Fruit fly (Drosophila melanogaster) whole organism, wandering third instar larva: ENCODE measurements around the gene CG7841.

ENCODE experiments used
- Abd-B ChIP-seq: fragments of >200 bp; optimal IDR thresholded peaks from 2 replicates; lab custom pipeline; 2017; ENCODE audit warnings: missing biosample characterization, missing genetic modification characterization
- CG32264 ChIP-seq: fragments of 200-800 bp; sonication (Bioruptor generic); optimal IDR thresholded peaks from 2 replicates; lab custom pipeline; 2016; ENCODE audit warnings: missing biosample characterization, missing genetic modification characterization
- CG9705 ChIP-seq: fragments of 200-800 bp; sonication (Bioruptor generic); optimal IDR thresholded peaks from 2 replicates; lab custom pipeline; 2018; ENCODE audit warnings: missing biosample characterization, mild to moderate bottlenecking, missing genetic modification characterization
- CrebA ChIP-seq: fragments of 200-800 bp; sonication (Bioruptor generic); optimal IDR thresholded peaks from 2 replicates; lab custom pipeline; 2016; ENCODE audit warnings: missing biosample characterization, mild to moderate bottlenecking, missing genetic modification characterization, borderline replicate concordance
- Dfd ChIP-seq: fragments of >200 bp; optimal IDR thresholded peaks from 2 replicates; lab custom pipeline; 2017; ENCODE audit warnings: missing biosample characterization, missing genetic modification characterization
- GATAd ChIP-seq: sonication (Bioruptor generic); optimal IDR thresholded peaks from 2 replicates; lab custom pipeline; 2016; ENCODE audit warnings: missing biosample characterization, missing genetic modification characterization
- HLH106 ChIP-seq: fragments of 200-800 bp; optimal IDR thresholded peaks from 3 replicates; lab custom pipeline; 2019; ENCODE audit warnings: missing biosample characterization, mild to moderate bottlenecking, missing genetic modification characterization, moderate library complexity
- Hnf4 ChIP-seq: fragments of 200-800 bp; sonication (Bioruptor generic); optimal IDR thresholded peaks from 2 replicates; lab custom pipeline; 2016; ENCODE audit warnings: missing biosample characterization, mild to moderate bottlenecking, missing genetic modification characterization
- Hr78 ChIP-seq: fragments of >200 bp; optimal IDR thresholded peaks from 2 replicates; lab custom pipeline; 2017; ENCODE audit warnings: missing biosample characterization, missing genetic modification characterization
- Hr83 ChIP-seq: fragments of 200-300 bp; sonication (Bioruptor generic); optimal IDR thresholded peaks from 2 replicates; lab custom pipeline; 2016; ENCODE audit warnings: missing biosample characterization, mild to moderate bottlenecking, missing genetic modification characterization, moderate library complexity; ENCODE audit not compliant: poor library complexity, severe bottlenecking
- Myc ChIP-seq: fragments of >200 bp; optimal IDR thresholded peaks from 2 replicates; lab custom pipeline; 2017
- N ChIP-seq: fragments of >200 bp; optimal IDR thresholded peaks from 2 replicates; lab custom pipeline; 2018; ENCODE audit warnings: missing biosample characterization, missing external identifiers, missing genetic modification characterization
- OdsH ChIP-seq: fragments of 200-800 bp; sonication (Bioruptor generic); optimal IDR thresholded peaks from 2 replicates; lab custom pipeline; 2016; ENCODE audit warnings: missing biosample characterization, mild to moderate bottlenecking, missing genetic modification characterization
- Rel ChIP-seq, 2 experiments: fragments of 200-800 bp; sonication (Bioruptor generic) in 1 of 2; optimal IDR thresholded peaks; 2 replicates in 1 of 2; 3 replicates in 1 of 2; lab custom pipeline; 2016 to 2019; ENCODE audit warnings: mild to moderate bottlenecking in 2 of 2, missing biosample characterization in 2 of 2, missing genetic modification characterization in 2 of 2, moderate library complexity in 1 of 2
- Sp1 ChIP-seq: fragments of 200-800 bp; sonication (Bioruptor generic); optimal IDR thresholded peaks from 3 replicates; lab custom pipeline; 2019; ENCODE audit warnings: missing biosample characterization, mild to moderate bottlenecking, missing genetic modification characterization, moderate library complexity
- Vsx2 ChIP-seq: fragments of 200-300, 225-300 bp; sonication (Bioruptor generic); optimal IDR thresholded peaks from 2 replicates; lab custom pipeline; 2018; ENCODE audit warnings: missing biosample characterization, missing genetic modification characterization; ENCODE audit not compliant: partially characterized antibody
- br ChIP-seq: fragments of 200-800 bp; sonication (Bioruptor generic); optimal IDR thresholded peaks from 2 replicates; lab custom pipeline; 2016; ENCODE audit warnings: missing biosample characterization, missing genetic modification characterization
- brk ChIP-seq: fragments of 200-800 bp; sonication (Bioruptor generic); optimal IDR thresholded peaks from 2 replicates; lab custom pipeline; 2016; ENCODE audit warnings: missing biosample characterization, mild to moderate bottlenecking, missing genetic modification characterization
- dl ChIP-seq, 2 experiments: fragments of 175-275, 200-275 bp in 1 of 2; fragments of 200-275 bp in 1 of 2; sonication (Bioruptor generic); optimal IDR thresholded peaks; lab custom pipeline; 2018; ENCODE audit warnings: mild to moderate bottlenecking in 2 of 2, missing biosample characterization in 2 of 2, missing genetic modification characterization in 2 of 2, moderate library complexity in 2 of 2; ENCODE audit not compliant: partially characterized antibody in 2 of 2, insufficient read depth in 1 of 2
- dmrt93B ChIP-seq: fragments of 200-800 bp; sonication (Bioruptor generic); optimal IDR thresholded peaks from 2 replicates; lab custom pipeline; 2018; ENCODE audit warnings: missing biosample characterization, mild to moderate bottlenecking, missing genetic modification characterization
- dsf ChIP-seq: sonication (Bioruptor generic); optimal IDR thresholded peaks from 2 replicates; lab custom pipeline; 2016; ENCODE audit warnings: missing biosample characterization, missing genetic modification characterization, borderline replicate concordance
- ey ChIP-seq: fragments of 200-800 bp; sonication (Bioruptor generic); optimal IDR thresholded peaks from 2 replicates; lab custom pipeline; 2016; ENCODE audit warnings: missing biosample characterization, missing genetic modification characterization
- foxo ChIP-seq, 2 experiments: fragments of 200-800 bp; sonication (Bioruptor generic); optimal IDR thresholded peaks; 2 replicates in 1 of 2; 3 replicates in 1 of 2; lab custom pipeline; 2016 to 2017; ENCODE audit warnings: missing biosample characterization in 2 of 2, missing genetic modification characterization in 2 of 2
- fru ChIP-seq: fragments of 200-800 bp; sonication (Bioruptor generic); optimal IDR thresholded peaks from 3 replicates; lab custom pipeline; 2016; ENCODE audit warnings: missing biosample characterization, mild to moderate bottlenecking, missing genetic modification characterization
- h ChIP-seq: fragments of 200-800 bp; sonication (Bioruptor generic); optimal IDR thresholded peaks from 3 replicates; lab custom pipeline; 2016; ENCODE audit warnings: missing biosample characterization, mild to moderate bottlenecking, missing genetic modification characterization
- jim ChIP-seq: fragments of 175-275, 200-325 bp; sonication (Bioruptor generic); optimal IDR thresholded peaks from 2 replicates; lab custom pipeline; 2016; ENCODE audit warnings: missing biosample characterization, mild to moderate bottlenecking, missing genetic modification characterization
- psq ChIP-seq: fragments of 200-800 bp; sonication (Bioruptor generic); optimal IDR thresholded peaks from 3 replicates; lab custom pipeline; 2017; ENCODE audit warnings: missing biosample characterization, mild to moderate bottlenecking, missing genetic modification characterization, moderate library complexity
- rgr ChIP-seq: fragments of 200-800 bp; sonication (Bioruptor generic); optimal IDR thresholded peaks from 3 replicates; lab custom pipeline; 2016; ENCODE audit warnings: missing biosample characterization, mild to moderate bottlenecking, missing genetic modification characterization
- sage ChIP-seq: fragments of 200-800 bp; sonication (Bioruptor generic); optimal IDR thresholded peaks from 2 replicates; lab custom pipeline; 2016; ENCODE audit warnings: missing biosample characterization, mild to moderate bottlenecking, missing genetic modification characterization
- sv ChIP-seq: fragments of 200-800 bp; sonication (Bioruptor generic); optimal IDR thresholded peaks from 3 replicates; lab custom pipeline; 2016; ENCODE audit warnings: missing biosample characterization, missing genetic modification characterization
- tai ChIP-seq: sonication (Bioruptor generic); optimal IDR thresholded peaks from 2 replicates; lab custom pipeline; 2016; ENCODE audit warnings: missing biosample characterization, missing genetic modification characterization
- usp ChIP-seq: fragments of >200 bp; optimal IDR thresholded peaks from 2 replicates; lab custom pipeline; 2017; ENCODE audit warnings: missing biosample characterization, missing genetic modification characterization
- woc ChIP-seq: sonication (Bioruptor generic); optimal IDR thresholded peaks from 2 replicates; lab custom pipeline; 2016; ENCODE audit warnings: missing biosample characterization, mild to moderate bottlenecking, missing genetic modification characterization

Gene CG7841

dm6 chr3L:15530638-15531225 lies 22.7 kb upstream of the CG7841 start:
- peak; percentile 58 for TF ChIP-seq brk (GFP tag; lab: Kevin White, UChicago)
- TF ChIP-seq sage, result peak; percentile 64
- TF ChIP-seq br, result peak; percentile 15
- peak; percentile 26 for TF ChIP-seq rgr (GFP tag; lab: Kevin White, UChicago)
- TF ChIP-seq fru (GFP tag; lab: Kevin White, UChicago), result peak; percentile 41
- peak; percentile 50 for TF ChIP-seq Sp1 (GFP tag; lab: Kevin White, UChicago)
- TF ChIP-seq h (GFP tag; lab: Kevin White, UChicago), result peak; percentile 54
- TF ChIP-seq tai (GFP tag; lab: Kevin White, UChicago), result no peak
- peak; percentile 25 for TF ChIP-seq Hnf4 (GFP tag; lab: Kevin White, UChicago)
- TF ChIP-seq GATAd (GFP tag; lab: Kevin White, UChicago), result no peak
- TF ChIP-seq dsf (GFP tag; lab: Kevin White, UChicago), result no peak
- TF ChIP-seq OdsH (GFP tag; lab: Kevin White, UChicago), result peak; percentile 47

DNA sequence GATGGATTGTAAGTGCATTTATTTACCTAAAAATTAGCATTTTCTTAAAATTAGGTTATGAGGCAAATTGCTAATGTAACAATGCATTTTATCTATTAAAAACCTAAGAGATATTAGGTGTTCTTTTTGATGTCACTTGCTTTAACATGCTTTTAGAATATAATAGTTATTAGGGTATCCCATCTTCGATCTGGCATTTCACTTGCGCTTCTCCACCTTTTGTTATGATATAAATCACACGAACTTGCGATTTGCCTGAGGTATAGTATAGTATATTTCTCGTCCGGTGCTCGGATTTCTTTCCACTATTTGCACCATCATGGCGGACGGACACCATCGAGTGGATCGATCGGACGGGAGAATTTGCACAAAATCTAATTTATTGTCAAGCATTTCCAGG lies 22.0 kb upstream of the CG7841 start:
- TF ChIP-seq Myc (lab: Kevin White, UChicago) (no peak), Hnf4 (GFP tag; lab: Kevin White, UChicago) (no peak), Abd-B (GFP tag; lab: Kevin White, UChicago) (no peak), jim (GFP tag; lab: Kevin White, UChicago) (no peak), dl (GFP tag; optimal IDR thresholded peaks at IDR 0.05; lab: Kevin White, UChicago; ENCODE audit: insufficient read depth in 1 of 2, partially characterized antibody in 2 of 2) (no peak), h (GFP tag; lab: Kevin White, UChicago) (no peak), Vsx2 (GFP tag; lab: Kevin White, UChicago) (no peak), dsf (GFP tag; lab: Kevin White, UChicago) (no peak), tai (GFP tag; lab: Kevin White, UChicago) (no peak), Dfd (GFP tag; lab: Kevin White, UChicago) (no peak), brk (GFP tag; lab: Kevin White, UChicago) (no peak), sage (no peak), CG32264 (GFP tag; lab: Kevin White, UChicago) (no peak), foxo (GFP tag; optimal IDR thresholded peaks at IDR 0.05; lab: Kevin White, UChicago) (no peak), Rel (GFP tag; optimal IDR thresholded peaks at IDR 0.05; lab: Kevin White, UChicago) (no peak), Rel (tag; optimal IDR thresholded peaks at IDR 0.05; lab: Kevin White, UChicago) (no peak), fru (GFP tag; lab: Kevin White, UChicago) (no peak), GATAd (GFP tag; lab: Kevin White, UChicago) (no peak), usp (GFP tag; lab: Kevin White, UChicago) (no peak), Hr78 (GFP tag; lab: Kevin White, UChicago) (no peak)

DNA sequence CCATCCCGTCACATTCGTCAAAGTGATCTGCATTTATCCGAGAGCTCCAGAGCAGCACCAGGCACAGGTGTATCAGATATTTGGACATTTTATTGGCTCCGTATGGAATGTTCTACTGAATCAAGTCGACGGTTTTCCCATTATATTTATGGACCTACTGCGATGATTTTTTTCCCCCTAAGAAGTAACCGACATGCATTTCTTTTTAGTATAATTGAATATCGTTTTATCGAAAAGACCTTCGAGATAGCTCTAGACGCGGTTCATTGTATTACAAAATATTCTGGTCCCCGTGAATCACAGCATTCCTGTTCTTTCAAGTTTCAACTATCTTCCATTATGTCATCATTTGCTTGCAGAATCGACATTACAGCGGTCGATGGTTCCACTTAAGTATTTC lies 21.1 kb upstream of the CG7841 start, which contains the start of gene obst-H:
TSS of gene obst-H (minus strand) at position 101 of the 400 bp plus-strand sequence.
- TF ChIP-seq br, result no peak
- TF ChIP-seq sage, result no peak
- TF ChIP-seq Dfd (GFP tag; lab: Kevin White, UChicago), result no peak
- TF ChIP-seq brk (GFP tag; lab: Kevin White, UChicago), result no peak
- TF ChIP-seq psq (GFP tag; lab: Kevin White, UChicago), result no peak
- no peak for TF ChIP-seq rgr (GFP tag; lab: Kevin White, UChicago)
- TF ChIP-seq dl (GFP tag; optimal IDR thresholded peaks at IDR 0.05; lab: Kevin White, UChicago; ENCODE audit: insufficient read depth in 1 of 2, partially characterized antibody in 2 of 2), result no peak
- TF ChIP-seq foxo (GFP tag; optimal IDR thresholded peaks at IDR 0.05; lab: Kevin White, UChicago), result no peak
- no peak for TF ChIP-seq fru (GFP tag; lab: Kevin White, UChicago)
- TF ChIP-seq Hnf4 (GFP tag; lab: Kevin White, UChicago), result no peak
- TF ChIP-seq jim (GFP tag; lab: Kevin White, UChicago), result no peak
- TF ChIP-seq Vsx2 (GFP tag; lab: Kevin White, UChicago), result no peak
- TF ChIP-seq Rel (GFP tag; optimal IDR thresholded peaks at IDR 0.05; lab: Kevin White, UChicago), result no peak
- no peak for TF ChIP-seq Rel (tag; optimal IDR thresholded peaks at IDR 0.05; lab: Kevin White, UChicago)
- TF ChIP-seq ey (GFP tag; lab: Kevin White, UChicago), result no peak
- no peak for TF ChIP-seq Hr83
- no peak for TF ChIP-seq h (GFP tag; lab: Kevin White, UChicago)

DNA sequence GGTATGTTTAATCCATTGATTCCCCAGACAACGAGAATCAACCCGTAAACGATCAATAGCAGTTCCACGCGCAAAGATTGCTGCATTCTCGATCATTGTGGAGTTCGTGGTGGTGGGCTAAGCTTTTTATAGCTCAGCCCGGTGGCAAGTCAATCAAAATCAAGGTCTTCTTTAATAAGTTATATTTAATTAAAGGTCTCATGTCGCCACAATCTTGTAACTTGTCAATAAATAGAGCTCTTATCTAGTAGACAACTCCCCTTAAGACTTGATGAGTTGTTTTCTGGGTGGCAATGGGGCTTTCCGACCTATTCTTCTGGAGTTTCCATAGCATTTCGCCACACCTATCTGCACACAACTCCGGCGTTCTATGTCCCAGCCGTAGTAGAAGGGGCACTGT lies 20.0 kb upstream of the CG7841 start, which contains the start of gene CG42728:
TSS of gene CG42728 (minus strand) at position 101 of the 400 bp plus-strand sequence.
- TF ChIP-seq usp (GFP tag; lab: Kevin White, UChicago), result no peak

dm6 chr3L:15527416-15527815 lies 19.4 kb upstream of the CG7841 start, which contains the start of gene CG42729:
Gene CG42729 (minus strand): TSS chr3L:15527516.
- TF ChIP-seq woc (no peak), Vsx2 (GFP tag; lab: Kevin White, UChicago) (no peak), tai (GFP tag; lab: Kevin White, UChicago) (no peak), fru (GFP tag; lab: Kevin White, UChicago) (no peak), dmrt93B (GFP tag; lab: Kevin White, UChicago) (no peak), Sp1 (GFP tag; lab: Kevin White, UChicago) (no peak), Dfd (GFP tag; lab: Kevin White, UChicago) (no peak), ey (GFP tag; lab: Kevin White, UChicago) (no peak), CG32264 (GFP tag; lab: Kevin White, UChicago) (no peak), N (GFP tag; lab: Kevin White, UChicago) (no peak), dsf (GFP tag; lab: Kevin White, UChicago) (no peak), sv (GFP tag; lab: Kevin White, UChicago) (no peak), CrebA (GFP tag; lab: Kevin White, UChicago) (no peak), Abd-B (GFP tag; lab: Kevin White, UChicago) (no peak), HLH106 (tag; lab: Kevin White, UChicago) (no peak), CG9705 (GFP tag; lab: Kevin White, UChicago) (no peak), Hr78 (GFP tag; lab: Kevin White, UChicago) (no peak), Hr83 (no peak)
